Worm (Caenorhabditis elegans) whole organism, L4 larva: Measurements from ENCODE around the gene ttm-1.

Experiments
- F10B5.3 ChIP-seq: sonication (generic microtip); optimal IDR thresholded peaks from 2 replicates; lab custom pipeline; 2016; ENCODE audit warnings: mild to moderate bottlenecking, missing genetic modification characterization, missing compliant biosample characterization
- F26F4.8 ChIP-seq: fragments of 200-800 bp; sonication (Bioruptor generic); conservative IDR thresholded peaks from 2 replicates; pipeline ENCODE4 v1.3.6; 2022; ENCODE audit warnings: missing genetic modification characterization, missing compliant biosample characterization
- F37D6.2 ChIP-seq: sonication (generic microtip); optimal IDR thresholded peaks from 2 replicates; lab custom pipeline; 2016; ENCODE audit warnings: mild to moderate bottlenecking, missing genetic modification characterization, missing compliant biosample characterization
- Y105C5A.15 ChIP-seq: fragments of 200-800 bp; sonication (Bioruptor generic); IDR thresholded peaks from 2 replicates; pipeline ENCODE4 v1.3.6; 2022; ENCODE audit warnings: missing genetic modification characterization, missing compliant biosample characterization
- Y5F2A.4 ChIP-seq: fragments of 200-800 bp; sonication (Bioruptor generic); optimal IDR thresholded peaks from 2 replicates; lab custom pipeline; 2018; ENCODE audit warnings: mild to moderate bottlenecking, missing genetic modification characterization, missing compliant biosample characterization
- Y75B8A.6 ChIP-seq: fragments of 200-800 bp; sonication (Bioruptor generic); IDR thresholded peaks from 2 replicates; pipeline ENCODE4 v1.3.6; 2022; ENCODE audit warnings: missing genetic modification reagents, missing genetic modification characterization, missing compliant biosample characterization
- aha-1 ChIP-seq: fragments of 150-350 bp; peaks from one replicate; lab custom pipeline; 2014; ENCODE audit warnings: missing biosample characterization, missing genetic modification characterization
- ama-1 ChIP-seq: fragments of 150-350 bp; optimal IDR thresholded peaks from 2 replicates; lab custom pipeline; 2014; ENCODE audit warnings: inconsistent platforms, mixed read lengths
- arid-1 ChIP-seq: fragments of 200-800 bp; sonication (Bioruptor generic); conservative IDR thresholded peaks from 2 replicates; pipeline ENCODE4 v1.3.6; 2022; ENCODE audit warnings: missing genetic modification reagents, missing genetic modification characterization, missing compliant biosample characterization
- attf-4 ChIP-seq: sonication (generic microtip); optimal IDR thresholded peaks from 3 replicates; lab custom pipeline; 2017; ENCODE audit warnings: missing biosample characterization, missing genetic modification characterization
- ceh-20 ChIP-seq: fragments of 200-800 bp; sonication (Bioruptor generic); IDR thresholded peaks from 2 replicates; pipeline ENCODE4 v1.3.6; 2022; ENCODE audit warnings: missing genetic modification reagents, missing genetic modification characterization, missing compliant biosample characterization
- ceh-32 ChIP-seq: sonication (generic microtip); optimal IDR thresholded peaks from 2 replicates; lab custom pipeline; 2016; ENCODE audit warnings: mild to moderate bottlenecking, missing genetic modification characterization, missing compliant biosample characterization; ENCODE audit not compliant: poor library complexity
- ceh-44 ChIP-seq: fragments of 200-800 bp; sonication (Bioruptor generic); IDR thresholded peaks from 2 replicates; pipeline ENCODE4 v1.3.6; 2022; ENCODE audit warnings: missing genetic modification reagents, missing genetic modification characterization, missing compliant biosample characterization
- cey-2 ChIP-seq: sonication (generic microtip); optimal IDR thresholded peaks from 3 replicates; lab custom pipeline; 2017; ENCODE audit warnings: missing genetic modification characterization, mild to moderate bottlenecking, missing compliant biosample characterization, antibody characterized with exemption, borderline replicate concordance; ENCODE audit not compliant: insufficient read depth
- ctbp-1 ChIP-seq: fragments of 200-800 bp; sonication (Bioruptor generic); IDR thresholded peaks from 2 replicates; pipeline ENCODE4 v1.3.6; 2022; ENCODE audit warnings: missing genetic modification reagents, missing genetic modification characterization, missing compliant biosample characterization
- dmd-6 ChIP-seq: fragments of 200-800 bp; sonication (Bioruptor generic); IDR thresholded peaks from 2 replicates; pipeline ENCODE4 v1.3.6; 2022; ENCODE audit warnings: missing genetic modification reagents, missing genetic modification characterization, missing compliant biosample characterization
- dmd-8 ChIP-seq: fragments of 200-800 bp; sonication (Bioruptor generic); IDR thresholded peaks from 2 replicates; pipeline ENCODE4 v1.3.6; 2022; ENCODE audit warnings: missing genetic modification characterization, missing compliant biosample characterization
- dmd-9 ChIP-seq: fragments of 200-800 bp; sonication (Bioruptor generic); IDR thresholded peaks from 2 replicates; pipeline ENCODE4 v1.3.6; 2022; ENCODE audit warnings: missing genetic modification reagents, missing genetic modification characterization, missing compliant biosample characterization
- egl-43 ChIP-seq: fragments of 200-800 bp; sonication (Bioruptor generic); IDR thresholded peaks from 2 replicates; pipeline ENCODE4 v1.3.6; 2022; ENCODE audit warnings: missing genetic modification reagents, missing genetic modification characterization, missing compliant biosample characterization
- fkh-10 ChIP-seq: fragments of 150-350 bp; optimal IDR thresholded peaks from 2 replicates; lab custom pipeline; 2014; ENCODE audit warnings: missing biosample characterization, missing genetic modification reagents, missing genetic modification characterization
- hif-1 ChIP-seq, 2 experiments: sonication (generic microtip); optimal IDR thresholded peaks; 2 replicates each; lab custom pipeline; 2016 to 2017; ENCODE audit warnings: missing compliant biosample characterization in 2 of 2, missing genetic modification characterization in 2 of 2, missing genetic modification reagents in 2 of 2, missing genotype in 2 of 2, mild to moderate bottlenecking in 1 of 2
- hlh-11 ChIP-seq: fragments of 200-800 bp; sonication (Bioruptor generic); optimal IDR thresholded peaks from 2 replicates; lab custom pipeline; 2018; ENCODE audit warnings: mild to moderate bottlenecking, missing genetic modification characterization, missing compliant biosample characterization
- hmg-1.1 ChIP-seq: fragments of 200-800 bp; sonication (Bioruptor generic); IDR thresholded peaks from 2 replicates; pipeline ENCODE4 v1.3.6; 2022; ENCODE audit warnings: missing genetic modification reagents, missing genetic modification characterization, missing compliant biosample characterization
- jun-1 ChIP-seq: fragments of 150-350 bp; optimal IDR thresholded peaks from 2 replicates; lab custom pipeline; 2014; ENCODE audit warnings: missing biosample characterization, missing genetic modification reagents, missing genetic modification characterization
- lim-7 ChIP-seq: fragments of 200-800 bp; sonication (Bioruptor generic); IDR thresholded peaks from 2 replicates; pipeline ENCODE4 v1.3.6; 2022; ENCODE audit warnings: missing genetic modification characterization, missing compliant biosample characterization
- lin-1 ChIP-seq: fragments of 200-800 bp; sonication (Bioruptor generic); IDR thresholded peaks from 2 replicates; pipeline ENCODE4 v1.3.6; 2022; ENCODE audit warnings: missing genetic modification reagents, missing genetic modification characterization, missing compliant biosample characterization
- lin-13 ChIP-seq: fragments of 150-350 bp; optimal IDR thresholded peaks from 2 replicates; lab custom pipeline; 2014; ENCODE audit warnings: missing biosample characterization, missing genetic modification reagents, missing genetic modification characterization
- lin-38 ChIP-seq: fragments of 200-800 bp; sonication (Bioruptor generic); IDR thresholded peaks from 2 replicates; pipeline ENCODE4 v1.3.6; 2022; ENCODE audit warnings: missing genetic modification reagents, missing genetic modification characterization, missing compliant biosample characterization
- lir-3 ChIP-seq: sonication (generic microtip); optimal IDR thresholded peaks from 2 replicates; lab custom pipeline; 2016; ENCODE audit warnings: mild to moderate bottlenecking, missing genetic modification characterization, missing compliant biosample characterization
- madf-5 ChIP-seq, 2 experiments: fragments of 200-800 bp; sonication (Bioruptor generic); IDR thresholded peaks; 2 replicates each; pipeline ENCODE4 v1.3.6; 2022; ENCODE audit warnings: missing compliant biosample characterization in 2 of 2, missing genetic modification characterization in 2 of 2
- mes-2 ChIP-seq: sonication (generic microtip); optimal IDR thresholded peaks from 2 replicates; lab custom pipeline; 2016; ENCODE audit warnings: missing genotype, mild to moderate bottlenecking, missing genetic modification characterization, missing compliant biosample characterization; ENCODE audit not compliant: poor library complexity, severe bottlenecking
- mxl-3 ChIP-seq: fragments of 200-800 bp; sonication (Bioruptor generic); optimal IDR thresholded peaks from 2 replicates; lab custom pipeline; 2018; ENCODE audit warnings: mild to moderate bottlenecking, missing genetic modification characterization, missing compliant biosample characterization
- nhr-10 ChIP-seq: fragments of 150-350 bp; optimal IDR thresholded peaks from 2 replicates; lab custom pipeline; 2014; ENCODE audit warnings: missing biosample characterization, missing genetic modification characterization
- nhr-237 ChIP-seq: sonication (generic microtip); optimal IDR thresholded peaks from 2 replicates; lab custom pipeline; 2017; ENCODE audit warnings: missing biosample characterization, missing genetic modification characterization
- nhr-25 ChIP-seq: sonication (generic microtip); optimal IDR thresholded peaks from 2 replicates; lab custom pipeline; 2017; ENCODE audit warnings: missing genetic modification characterization, mild to moderate bottlenecking, missing compliant biosample characterization, antibody characterized with exemption, moderate library complexity, borderline replicate concordance; ENCODE audit not compliant: insufficient read depth
- nhr-28 ChIP-seq: fragments of 150-350 bp; optimal IDR thresholded peaks from 2 replicates; lab custom pipeline; 2014; ENCODE audit warnings: missing biosample characterization, missing genetic modification characterization
- nhr-48 ChIP-seq: sonication (generic microtip); optimal IDR thresholded peaks from 2 replicates; lab custom pipeline; 2016; ENCODE audit warnings: mild to moderate bottlenecking, missing genetic modification characterization, missing compliant biosample characterization
- nhr-6 ChIP-seq: fragments of 150-350 bp; optimal IDR thresholded peaks from 2 replicates; lab custom pipeline; 2014; ENCODE audit warnings: missing biosample characterization, missing genetic modification characterization
- nhr-76 ChIP-seq: fragments of 150-350 bp; optimal IDR thresholded peaks from 2 replicates; lab custom pipeline; 2014; ENCODE audit warnings: missing biosample characterization, missing genetic modification characterization
- nhr-77 ChIP-seq: fragments of 150-350 bp; optimal IDR thresholded peaks from 2 replicates; lab custom pipeline; 2014; ENCODE audit warnings: missing biosample characterization, missing genetic modification characterization
- rbr-2 ChIP-seq: sonication (generic microtip); optimal IDR thresholded peaks from 2 replicates; lab custom pipeline; 2016; ENCODE audit warnings: missing genotype, missing genetic modification characterization, missing compliant biosample characterization
- spr-1 ChIP-seq: sonication (generic microtip); optimal IDR thresholded peaks from 2 replicates; lab custom pipeline; 2016; ENCODE audit warnings: mild to moderate bottlenecking, missing genetic modification characterization, missing compliant biosample characterization
- spr-3 ChIP-seq: fragments of 200-800 bp; sonication (Bioruptor generic); optimal IDR thresholded peaks from 2 replicates; lab custom pipeline; 2018; ENCODE audit warnings: mild to moderate bottlenecking, missing genetic modification characterization, missing compliant biosample characterization
- tra-1 ChIP-seq: fragments of 200-800 bp; sonication (Bioruptor generic); IDR thresholded peaks from 2 replicates; pipeline ENCODE4 v1.3.6; 2022; ENCODE audit warnings: missing genetic modification reagents, missing genetic modification characterization, missing compliant biosample characterization
- unc-62 ChIP-seq, 3 experiments: fragments of 150-350 bp in 1 of 3; sonication (generic microtip); optimal IDR thresholded peaks in 2 of 3; peaks in 1 of 3; 1 replicate in 1 of 3; 2 replicates in 2 of 3; lab custom pipeline; 2014 to 2017; ENCODE audit warnings: missing biosample characterization in 3 of 3, missing genetic modification characterization in 3 of 3, missing genetic modification reagents in 3 of 3, missing genotype in 1 of 3
- vab-7 ChIP-seq: fragments of 200-800 bp; sonication (Bioruptor generic); IDR thresholded peaks from 2 replicates; pipeline ENCODE4 v1.3.6; 2022; ENCODE audit warnings: missing genetic modification reagents, missing genetic modification characterization, missing compliant biosample characterization
- zfp-2 ChIP-seq: sonication (generic microtip); optimal IDR thresholded peaks from 2 replicates; lab custom pipeline; 2016; ENCODE audit warnings: mild to moderate bottlenecking, missing genetic modification characterization, missing compliant biosample characterization
- ztf-11 ChIP-seq: fragments of 150-350 bp; optimal IDR thresholded peaks from 2 replicates; lab custom pipeline; 2014; ENCODE audit warnings: missing biosample characterization, missing genetic modification characterization

Gene ttm-1

DNA sequence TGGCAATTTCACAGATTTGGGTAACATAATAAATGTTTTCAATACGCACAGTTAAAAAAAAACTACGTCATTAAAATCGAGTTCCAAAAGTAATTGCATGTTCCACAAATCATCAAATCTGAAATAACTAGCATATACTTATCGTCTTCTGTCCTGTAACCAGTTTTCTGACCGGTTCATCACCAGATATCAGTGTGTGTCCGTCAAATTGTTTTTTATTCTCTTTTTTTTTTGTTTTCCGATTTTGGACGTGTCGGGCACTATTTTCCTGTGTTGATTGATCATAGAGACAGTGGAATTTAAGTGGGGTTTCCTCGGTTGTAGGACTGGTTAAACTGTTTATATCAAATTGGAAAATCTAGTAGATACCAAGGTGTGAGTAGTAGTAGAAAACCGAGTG lies 47.1 kb upstream of the ttm-1 start:
- TF ChIP-seq tra-1 (GFP tag; lab: Robert Waterston, UW) (no peak), ctbp-1 (no peak), unc-62 (GFP tag; optimal IDR thresholded peaks at IDR 0.05 in 1 of 2; lab: Kevin White, UChicago) (peak in 1 of 2 experiments; percentile 66), unc-62 (tag; optimal IDR thresholded peaks at IDR 0.05; lab: Kevin White, UChicago) (no peak), ceh-32 (tag; lab: Kevin White, UChicago) (no peak), F10B5.3 (no peak), nhr-25 (tag; lab: Kevin White, UChicago) (no peak), nhr-48 (no peak), aha-1 (tag; lab: Kevin White, UChicago) (no peak)

DNA sequence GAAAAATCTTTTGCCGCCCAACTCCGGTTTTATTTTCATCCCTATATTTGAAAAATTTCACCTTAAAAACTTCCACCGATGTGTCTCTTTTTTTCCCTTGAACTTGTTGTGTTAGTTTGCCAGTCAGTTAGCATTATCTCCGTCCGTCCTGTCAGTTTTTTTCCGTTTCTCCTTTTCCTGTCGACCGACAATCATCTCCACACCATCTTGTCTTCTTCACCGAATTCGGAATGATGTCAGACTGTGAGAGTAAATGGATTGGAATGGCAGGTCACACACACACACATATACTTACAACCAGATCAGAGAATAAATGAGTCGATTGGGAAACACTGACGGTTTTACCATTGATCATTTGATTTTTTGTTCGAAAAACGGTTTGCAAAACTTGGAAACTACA lies 45.1 kb upstream of the ttm-1 start:
- TF ChIP-seq dmd-9 (GFP tag; lab: Robert Waterston, UW) (no peak), spr-3 (GFP tag; lab: Kevin White, UChicago) (no peak), unc-62 (GFP tag; optimal IDR thresholded peaks at IDR 0.05 in 1 of 2; lab: Kevin White, UChicago) (peak in 1 of 2 experiments; percentile 99), unc-62 (tag; optimal IDR thresholded peaks at IDR 0.05; lab: Kevin White, UChicago) (no peak), rbr-2 (tag; lab: Kevin White, UChicago) (no peak), arid-1 (GFP tag; lab: Robert Waterston, UW) (no peak), attf-4 (no peak), nhr-25 (tag; lab: Kevin White, UChicago) (no peak), zfp-2 (tag; lab: Kevin White, UChicago) (no peak), F26F4.8 (GFP tag; lab: Robert Waterston, UW) (no peak), nhr-28 (tag; lab: Kevin White, UChicago) (peak; percentile 44), nhr-10 (tag; lab: Kevin White, UChicago) (no peak), dmd-6 (GFP tag; lab: Robert Waterston, UW) (no peak), dmd-8 (GFP tag; lab: Robert Waterston, UW) (no peak), madf-5 (GFP tag; IDR thresholded peaks at IDR 0.05; lab: Robert Waterston, UW) (no peak), mxl-3 (no peak), nhr-6 (tag; lab: Kevin White, UChicago) (no peak), Y105C5A.15 (no peak), spr-1 (no peak), fkh-10 (GFP tag; lab: Kevin White, UChicago) (no peak), lir-3 (tag; lab: Kevin White, UChicago) (no peak), nhr-77 (tag; lab: Kevin White, UChicago) (no peak), F37D6.2 (tag; lab: Kevin White, UChicago) (no peak), mes-2 (tag; lab: Kevin White, UChicago) (peak; percentile 3), nhr-237 (tag; lab: Kevin White, UChicago) (no peak), ceh-20 (no peak), cey-2 (tag; lab: Kevin White, UChicago) (no peak), ama-1 (lab: Kevin White, UChicago) (no peak), aha-1 (tag; lab: Kevin White, UChicago) (peak; percentile 80), Y5F2A.4 (GFP tag; lab: Kevin White, UChicago) (no peak), hmg-1.1 (GFP tag; lab: Robert Waterston, UW) (no peak), nhr-76 (tag; lab: Kevin White, UChicago) (no peak), vab-7 (GFP tag; lab: Robert Waterston, UW) (no peak), Y75B8A.6 (no peak), lin-1 (GFP tag; lab: Robert Waterston, UW) (no peak), lin-13 (GFP tag; lab: Kevin White, UChicago) (no peak), hlh-11 (tag; lab: Kevin White, UChicago) (peak; percentile 17), ceh-32 (tag; lab: Kevin White, UChicago) (no peak), ceh-44 (GFP tag; lab: Robert Waterston, UW) (no peak), hif-1 (tag; optimal IDR thresholded peaks at IDR 0.05; lab: Kevin White, UChicago) (no peak), lin-38 (GFP tag; lab: Robert Waterston, UW) (no peak), egl-43 (GFP tag; lab: Robert Waterston, UW) (no peak), lim-7 (GFP tag; lab: Robert Waterston, UW) (no peak), jun-1 (tag; lab: Kevin White, UChicago) (no peak), ztf-11 (tag; lab: Kevin White, UChicago) (no peak)
- TF ChIP-seq, all 104 proteins: peak for 5
